Worm (Caenorhabditis elegans): Measurements from ENCODE around the gene wrt-6.

DNA sequence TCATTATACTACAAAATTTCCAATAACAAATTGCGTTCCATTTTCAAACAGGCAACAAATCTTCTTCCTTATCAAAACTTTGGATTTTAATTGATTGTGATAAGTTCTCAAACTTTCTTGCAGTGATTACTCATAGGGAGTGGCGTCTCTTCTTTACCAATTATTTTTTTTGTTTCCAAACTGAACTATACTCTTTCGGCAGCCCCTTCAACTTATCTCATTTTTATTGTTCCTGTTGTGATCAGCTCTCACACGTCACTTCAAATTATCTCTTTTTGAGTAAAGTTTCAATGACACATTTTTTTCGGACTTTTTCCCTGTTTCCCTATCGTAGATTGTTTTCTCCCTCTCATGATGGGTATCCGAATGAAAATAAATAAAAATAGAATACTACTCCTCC is 12.4 kb downstream of the wrt-6 start:
- TF ChIP-seq zag-1 (tag; optimal IDR thresholded peaks at IDR 0.05) (no peak), nhr-237 (tag; optimal IDR thresholded peaks at IDR 0.05) (no peak), unc-62 (GFP tag; optimal IDR thresholded peaks at IDR 0.05) (no peak), hmg-11 (tag; optimal IDR thresholded peaks at IDR 0.05) (no peak)
